Worm (Caenorhabditis elegans) whole organism, L3 larva: ENCODE results near the gene R105.1.

Experiments used
- R02D3.7 ChIP-seq: fragments of 150-350 bp; optimal IDR thresholded peaks from 2 replicates; lab custom pipeline; 2014; ENCODE audit warnings: missing biosample characterization, missing genetic modification characterization
- ama-1 ChIP-seq: fragments of 150-350 bp; optimal IDR thresholded peaks from 2 replicates; lab custom pipeline; 2018
- ceh-28 ChIP-seq: fragments of 150-350 bp; optimal IDR thresholded peaks from 2 replicates; lab custom pipeline; 2014; ENCODE audit warnings: missing biosample characterization, missing genetic modification reagents, missing genetic modification characterization
- ceh-82 ChIP-seq: fragments of 150-350 bp; optimal IDR thresholded peaks from 2 replicates; lab custom pipeline; 2014; ENCODE audit warnings: missing biosample characterization, missing genetic modification characterization
- fos-1 ChIP-seq: fragments of 150-350 bp; optimal IDR thresholded peaks from 2 replicates; lab custom pipeline; 2014; ENCODE audit warnings: missing biosample characterization, missing genetic modification characterization
- hmg-11 ChIP-seq: sonication (generic microtip); optimal IDR thresholded peaks from 2 replicates; lab custom pipeline; 2016; ENCODE audit warnings: missing genetic modification characterization, missing compliant biosample characterization
- lsy-12 ChIP-seq: sonication (generic microtip); optimal IDR thresholded peaks from 2 replicates; lab custom pipeline; 2016; ENCODE audit warnings: mild to moderate bottlenecking, missing genetic modification characterization, missing compliant biosample characterization
- nhr-237 ChIP-seq: fragments of 150-350 bp; optimal IDR thresholded peaks from 2 replicates; lab custom pipeline; 2014; ENCODE audit warnings: missing biosample characterization, missing genetic modification characterization
- nhr-76 ChIP-seq: fragments of 150-350 bp; sonication (generic microtip); optimal IDR thresholded peaks from 5 replicates; lab custom pipeline; 2014; ENCODE audit warnings: missing biosample characterization, missing genetic modification characterization
- nhr-77 ChIP-seq: fragments of 150-350 bp; optimal IDR thresholded peaks from 2 replicates; lab custom pipeline; 2014; ENCODE audit warnings: missing biosample characterization, missing genetic modification characterization
- pha-4 ChIP-seq: fragments of 150-350 bp; optimal IDR thresholded peaks from 2 replicates; lab custom pipeline; 2014; ENCODE audit warnings: missing biosample characterization, missing genetic modification reagents, missing genetic modification characterization
- snpc-4 ChIP-seq: fragments of 150-350 bp; optimal IDR thresholded peaks from 2 replicates; lab custom pipeline; 2014; ENCODE audit warnings: missing biosample characterization, missing genetic modification characterization
- zag-1 ChIP-seq: fragments of 150-350 bp; optimal IDR thresholded peaks from 2 replicates; lab custom pipeline; 2014; ENCODE audit warnings: missing biosample characterization, missing genetic modification characterization

DNA sequence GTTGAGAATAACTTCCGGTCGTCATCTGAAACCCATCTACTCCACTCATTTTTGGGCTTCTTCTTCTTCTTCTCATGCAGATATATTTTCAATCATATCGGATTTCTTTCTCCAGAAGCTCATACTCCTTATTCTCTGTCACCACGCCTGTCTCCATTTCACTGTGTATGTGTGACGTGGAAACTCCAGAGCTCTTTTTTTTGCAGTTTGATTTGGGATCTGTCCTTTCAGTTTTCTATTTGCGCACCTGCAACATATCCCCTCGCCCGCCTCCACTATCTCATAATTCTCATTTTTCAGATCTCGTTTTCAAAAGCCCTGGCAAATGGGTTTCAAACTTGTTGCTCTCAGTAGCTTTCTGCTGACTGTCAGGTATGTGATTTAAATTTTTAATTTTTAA, 45.2 kb downstream of the R105.1 start, which contains the start of gene kin-36:
- TF ChIP-seq nhr-76 (tag; lab: Kevin White, UChicago) (no peak), lsy-12 (tag; lab: Kevin White, UChicago) (no peak), zag-1 (no peak), fos-1 (tag; lab: Kevin White, UChicago) (no peak), R02D3.7 (tag; lab: Kevin White, UChicago) (no peak), nhr-237 (tag; lab: Kevin White, UChicago) (no peak), nhr-77 (tag; lab: Kevin White, UChicago) (no peak), ceh-28 (no peak), hmg-11 (tag; lab: Kevin White, UChicago) (no peak), ama-1 (lab: Kevin White, UChicago) (no peak), ceh-82 (no peak), pha-4 (tag; lab: Kevin White, UChicago) (no peak), snpc-4 (no peak)
